Fruit fly (Drosophila melanogaster): ENCODE results near the gene Cog4.

Cog4 gene

DNA sequence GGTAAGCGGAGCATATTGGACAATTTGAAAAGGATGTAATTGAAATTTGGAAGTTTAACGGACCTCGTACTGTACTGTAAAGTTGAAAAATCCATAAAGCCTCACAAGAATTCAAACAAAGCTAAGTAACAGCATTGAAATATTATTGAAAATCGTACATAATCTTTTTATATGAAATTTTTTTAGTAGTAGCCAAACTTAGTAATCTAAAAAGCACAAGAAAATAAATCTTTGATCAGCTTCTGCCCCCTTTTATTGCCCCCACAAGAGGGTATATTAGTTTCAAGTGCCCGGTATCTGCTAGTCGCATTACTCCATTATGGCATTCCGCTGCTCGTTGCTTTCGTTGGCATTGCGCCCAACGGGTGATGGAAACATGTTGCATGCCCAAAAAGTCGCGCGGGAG is 21.6 kb downstream of the Cog4 start (continued):
- TF ChIP-seq vvl (GFP tag; IDR thresholded peaks at IDR 0.05) (no peak; the same call in 1 of the 2 replicates), lov (optimal IDR thresholded peaks at IDR 0.05) (no peak), lov (GFP tag; IDR thresholded peaks at IDR 0.05) (0 out of 3 replicates have a peak, but pooled peaks have one; percentile 54), Optix (GFP tag; IDR thresholded peaks at IDR 0.05) (no peak), yki (optimal IDR thresholded peaks at IDR 0.05) (no peak), CG33213 (GFP tag; optimal IDR thresholded peaks at IDR 0.05) (peak; percentile 36), knrl (GFP tag; IDR thresholded peaks at IDR 0.05; ENCODE audit: partially characterized antibody) (no peak), lbe (GFP tag; optimal IDR thresholded peaks at IDR 0.05) (no peak), gce (GFP tag; IDR thresholded peaks at IDR 0.05) (no peak), lilli (GFP tag; optimal IDR thresholded peaks at IDR 0.05) (peak; percentile 35), cato (GFP tag; optimal IDR thresholded peaks at IDR 0.05; ENCODE audit: borderline replicate concordance) (peak; percentile 18), sc (optimal IDR thresholded peaks at IDR 0.05) (no peak), sc (GFP tag; optimal IDR thresholded peaks at IDR 0.05) (peak; percentile 56), CG12299 (tag; optimal IDR thresholded peaks at IDR 0.05) (no peak), CG17829 (tag; optimal IDR thresholded peaks at IDR 0.05) (peak; percentile 75), trem (tag; optimal IDR thresholded peaks at IDR 0.05) (peak; percentile 37), Dek (tag; optimal IDR thresholded peaks at IDR 0.05) (no peak), Ptx1 (GFP tag; IDR thresholded peaks at IDR 0.05) (peak; percentile 76), ase (GFP tag; IDR thresholded peaks at IDR 0.05) (no peak), CG13775 (GFP tag; optimal IDR thresholded peaks at IDR 0.05) (peak; percentile 62), Usf (GFP tag; optimal IDR thresholded peaks at IDR 0.05) (peak; percentile 15), salm (tag; optimal IDR thresholded peaks at IDR 0.05) (no peak), nom (GFP tag; optimal IDR thresholded peaks at IDR 0.05) (no peak), CG34224 (GFP tag; IDR thresholded peaks at IDR 0.05; ENCODE audit: partially characterized antibody) (no peak), bsh (GFP tag; optimal IDR thresholded peaks at IDR 0.05) (peak in 1 of 2 experiments; percentile 52), pho (GFP tag; optimal IDR thresholded peaks at IDR 0.05) (no peak), CG10979 (tag; optimal IDR thresholded peaks at IDR 0.05) (peak; percentile 80), CG6272 (GFP tag; IDR thresholded peaks at IDR 0.05) (no peak), Mrtf (GFP tag; IDR thresholded peaks at IDR 0.05) (0 out of 3 replicates have a peak, but pooled peaks have one; percentile 46), lab (GFP tag; optimal IDR thresholded peaks at IDR 0.05) (peak; percentile 48), dmrt99B (tag; optimal IDR thresholded peaks at IDR 0.05) (peak; percentile 80), Bteb2 (GFP tag; optimal IDR thresholded peaks at IDR 0.05) (no peak), Hr39 (optimal IDR thresholded peaks at IDR 0.05) (no peak), CG12219 (GFP tag; optimal IDR thresholded peaks at IDR 0.05) (no peak), CG2678 (tag; optimal IDR thresholded peaks at IDR 0.05) (no peak), da (GFP tag; optimal IDR thresholded peaks at IDR 0.05) (no peak), CG11456 (GFP tag; IDR thresholded peaks at IDR 0.05) (no peak), TFAM (GFP tag; optimal IDR thresholded peaks at IDR 0.05) (peak; percentile 36), Hr3 (GFP tag; optimal IDR thresholded peaks at IDR 0.05) (peak; percentile 63), nerfin-2 (GFP tag; IDR thresholded peaks at IDR 0.05; ENCODE audit: partially characterized antibody) (no peak), dati (GFP tag; IDR thresholded peaks at IDR 0.05) (no peak), Ssrp (tag; optimal IDR thresholded peaks at IDR 0.05) (peak; percentile 68), CG10543 (GFP tag; optimal IDR thresholded peaks at IDR 0.05) (no peak), ac (GFP tag; optimal IDR thresholded peaks at IDR 0.05) (no peak), CG4328 (GFP tag; optimal IDR thresholded peaks at IDR 0.05) (no peak), Camta (GFP tag; optimal IDR thresholded peaks at IDR 0.05) (peak; percentile 66), ranshi (GFP tag; IDR thresholded peaks at IDR 0.05) (0 out of 2 replicates have a peak, but pooled peaks have one; percentile 20), dysf (GFP tag; IDR thresholded peaks at IDR 0.05) (peak; percentile 76), CG8290 (GFP tag; optimal IDR thresholded peaks at IDR 0.05) (no peak), CG8290 (tag; optimal IDR thresholded peaks at IDR 0.05) (no peak), NC2α (GFP tag; optimal IDR thresholded peaks at IDR 0.05) (peak; percentile 50), her (GFP tag; optimal IDR thresholded peaks at IDR 0.05) (no peak), CG14441 (GFP tag; IDR thresholded peaks at IDR 0.05) (no peak)

All from whole organism, embryonic.